Fruit fly (Drosophila melanogaster) S2 (cell line): Measurements from ENCODE around the gene Cchl.

Source experiments
- CG8478 ChIP-seq: fragments of >200 bp; optimal IDR thresholded peaks from 2 replicates; lab custom pipeline; 2018
- CTCF ChIP-seq, 2 experiments: fragments of >200 bp; optimal IDR thresholded peaks; 2 replicates each; lab custom pipeline; 2018

DNA sequence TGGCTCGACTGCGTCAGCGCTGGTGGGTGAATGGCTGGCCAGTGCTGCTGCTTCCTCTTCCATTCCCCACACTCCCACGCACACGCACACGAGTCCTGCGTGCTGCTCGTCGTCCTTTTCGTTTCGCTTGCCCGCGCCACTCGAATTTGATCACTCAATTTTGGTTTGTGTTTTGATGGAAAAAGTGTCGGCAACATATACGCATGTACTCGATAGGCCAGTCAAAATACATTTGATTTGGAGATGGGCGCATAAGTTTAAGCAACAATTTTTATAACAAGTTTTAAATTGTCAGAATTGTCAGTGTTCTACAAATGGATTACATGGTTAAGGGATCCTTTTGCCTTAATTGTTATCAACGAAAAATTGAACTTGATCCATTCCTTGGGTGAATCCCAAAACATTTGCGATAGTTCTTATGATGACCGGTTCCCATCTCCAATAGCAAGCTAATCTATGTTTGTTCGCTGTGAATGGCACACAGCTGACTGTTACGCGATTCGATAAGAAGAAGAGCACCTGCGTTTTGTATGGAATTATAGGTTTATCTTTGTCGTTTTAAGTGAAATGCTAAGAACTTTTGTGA, 4.1 kb downstream of the Cchl start, which contains the start of the genes Mitofilin and mRpL35:
- no peak for TF ChIP-seq CG8478
- TF ChIP-seq CTCF (optimal IDR thresholded peaks at IDR 0.05; lab: Kevin White, UChicago), result no peak
